Fruit fly (Drosophila melanogaster): ENCODE results near the gene CG13623.

DNA sequence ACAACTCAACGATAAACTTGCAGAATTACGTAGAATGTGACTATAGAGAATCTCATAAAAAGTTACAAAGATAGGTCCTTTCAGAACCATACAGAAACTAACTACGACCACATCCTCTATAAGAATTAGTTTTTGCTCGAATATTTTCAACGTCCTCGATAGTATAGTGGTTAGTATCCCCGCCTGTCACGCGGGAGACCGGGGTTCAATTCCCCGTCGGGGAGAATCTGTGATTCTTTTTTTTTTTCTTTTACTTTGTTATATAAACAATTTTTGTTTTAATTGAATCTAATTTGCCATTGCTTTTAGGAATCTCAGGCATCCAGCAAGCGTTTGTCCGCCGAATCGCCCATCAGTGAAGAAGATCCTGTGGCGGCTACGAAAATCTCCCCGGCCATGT lies 24.8 kb upstream of the CG13623 start:
- TF ChIP-seq EcR (GFP tag; optimal IDR thresholded peaks at IDR 0.05) (no peak), rn (GFP tag; IDR thresholded peaks at IDR 0.05) (no peak), CG12605 (GFP tag; IDR thresholded peaks at IDR 0.05) (no peak), CG9948 (tag; optimal IDR thresholded peaks at IDR 0.05) (no peak), CG10348 (GFP tag; IDR thresholded peaks at IDR 0.05) (no peak), Pif1B (GFP tag; optimal IDR thresholded peaks at IDR 0.05) (no peak)

Measured in whole organism, pupa.